Worm (Caenorhabditis elegans) whole organism, L1 larva: ENCODE data around the gene srw-91.

Source experiments
- C34B4.2 ChIP-seq: sonication (generic microtip); optimal IDR thresholded peaks from 2 replicates; lab custom pipeline; 2017; ENCODE audit warnings: mild to moderate bottlenecking, missing genetic modification characterization, missing compliant biosample characterization
- aha-1 ChIP-seq: fragments of 150-350 bp; optimal IDR thresholded peaks from 2 replicates; lab custom pipeline; 2014; ENCODE audit warnings: missing biosample characterization, missing genetic modification characterization
- blmp-1 ChIP-seq: fragments of 150-350 bp; optimal IDR thresholded peaks from 2 replicates; lab custom pipeline; 2014; ENCODE audit warnings: missing biosample characterization, missing genetic modification characterization
- ceh-63 ChIP-seq: fragments of 200-800 bp; sonication (Bioruptor generic); optimal IDR thresholded peaks from 2 replicates; lab custom pipeline; 2018; ENCODE audit warnings: mild to moderate bottlenecking, missing genetic modification characterization, missing compliant biosample characterization
- ceh-8 ChIP-seq: fragments of 200-800 bp; sonication (Bioruptor generic); optimal IDR thresholded peaks from 2 replicates; lab custom pipeline; 2018; ENCODE audit warnings: mild to moderate bottlenecking, missing genetic modification characterization, moderate library complexity, missing compliant biosample characterization
- ceh-82 ChIP-seq, 3 experiments: fragments of 150-350 bp in 1 of 3; sonication (generic microtip) in 2 of 3; optimal IDR thresholded peaks; 2 replicates each; lab custom pipeline; 2014 to 2017; ENCODE audit warnings: missing biosample characterization in 3 of 3, missing genetic modification characterization in 3 of 3
- dpl-1 ChIP-seq, 3 experiments: fragments of 150-350 bp in 2 of 3; sonication (generic microtip) in 1 of 3; optimal IDR thresholded peaks; 2 replicates each; lab custom pipeline; 2014 to 2017; ENCODE audit warnings: missing biosample characterization in 3 of 3, missing genetic modification characterization in 3 of 3, missing genetic modification reagents in 3 of 3
- egl-13 ChIP-seq: sonication (generic microtip); optimal IDR thresholded peaks from 2 replicates; lab custom pipeline; 2016; ENCODE audit warnings: missing genotype, missing genetic modification reagents, missing genetic modification characterization, missing compliant biosample characterization
- egl-27 ChIP-seq, 2 experiments: fragments of 150-350 bp in 1 of 2; sonication (generic microtip); optimal IDR thresholded peaks; 3 replicates each; lab custom pipeline; 2017 to 2018; ENCODE audit warnings: missing biosample characterization in 2 of 2, missing genetic modification characterization in 2 of 2, missing genetic modification reagents in 2 of 2
- elt-2 ChIP-seq: sonication (generic microtip); optimal IDR thresholded peaks from 2 replicates; lab custom pipeline; 2016; ENCODE audit warnings: missing genetic modification characterization, mild to moderate bottlenecking, inconsistent platforms, missing compliant biosample characterization, missing genetic modification reagents
- fkh-10 ChIP-seq: sonication (generic microtip); optimal IDR thresholded peaks from 2 replicates; lab custom pipeline; 2017; ENCODE audit warnings: missing biosample characterization, missing genetic modification reagents, missing genetic modification characterization
- fkh-4 ChIP-seq: sonication (generic microtip); optimal IDR thresholded peaks from 2 replicates; lab custom pipeline; 2016; ENCODE audit warnings: missing compliant biosample characterization, missing genetic modification characterization, borderline replicate concordance
- grh-1 ChIP-seq: fragments of 200-800 bp; sonication (Bioruptor generic); IDR thresholded peaks from 2 replicates; pipeline ENCODE4 v1.3.6; 2022; ENCODE audit warnings: missing genetic modification reagents, missing genetic modification characterization, missing compliant biosample characterization
- hpl-2 ChIP-seq: fragments of 150-350 bp; optimal IDR thresholded peaks from 2 replicates; lab custom pipeline; 2014; ENCODE audit warnings: missing biosample characterization, missing genetic modification reagents, missing genetic modification characterization
- lin-13 ChIP-seq: fragments of 150-350 bp; optimal IDR thresholded peaks from 2 replicates; lab custom pipeline; 2014; ENCODE audit warnings: missing biosample characterization, missing genetic modification reagents, missing genetic modification characterization
- lin-15B ChIP-seq: fragments of 150-350 bp; sonication (generic microtip); optimal IDR thresholded peaks from 3 replicates; lab custom pipeline; 2014; ENCODE audit warnings: missing biosample characterization, missing genetic modification characterization
- lir-3 ChIP-seq: sonication (generic microtip); optimal IDR thresholded peaks from 2 replicates; lab custom pipeline; 2016; ENCODE audit warnings: mild to moderate bottlenecking, missing genetic modification characterization, moderate library complexity, missing compliant biosample characterization; ENCODE audit not compliant: poor library complexity
- mdl-1 ChIP-seq, 2 experiments: fragments of 150-350 bp; optimal IDR thresholded peaks; 2 replicates each; lab custom pipeline; 2014 to 2017; ENCODE audit warnings: missing biosample characterization in 2 of 2, missing genetic modification characterization in 2 of 2, inconsistent platforms in 1 of 2
- mep-1 ChIP-seq: fragments of 150-350 bp; optimal IDR thresholded peaks from 2 replicates; lab custom pipeline; 2014; ENCODE audit warnings: missing biosample characterization, missing genetic modification characterization
- nhr-19 ChIP-seq: fragments of 200-800 bp; sonication (Bioruptor generic); conservative IDR thresholded peaks from 2 replicates; pipeline ENCODE4 v1.3.6; 2022; ENCODE audit warnings: missing genetic modification characterization, missing compliant biosample characterization
- nhr-71 ChIP-seq: sonication (generic microtip); optimal IDR thresholded peaks from 2 replicates; lab custom pipeline; 2016; ENCODE audit warnings: mild to moderate bottlenecking, missing genetic modification characterization, moderate library complexity, missing compliant biosample characterization
- nhr-77 ChIP-seq: fragments of 150-350 bp; optimal IDR thresholded peaks from 2 replicates; lab custom pipeline; 2014; ENCODE audit warnings: missing biosample characterization, missing genetic modification characterization
- nhr-84 ChIP-seq: sonication (generic microtip); optimal IDR thresholded peaks from 2 replicates; lab custom pipeline; 2017; ENCODE audit warnings: missing biosample characterization, missing genetic modification characterization
- pag-3 ChIP-seq: sonication (generic microtip); optimal IDR thresholded peaks from 2 replicates; lab custom pipeline; 2017; ENCODE audit warnings: missing genetic modification characterization, mild to moderate bottlenecking, missing compliant biosample characterization, antibody characterized with exemption, borderline replicate concordance; ENCODE audit not compliant: insufficient read depth
- rnt-1 ChIP-seq: sonication (generic microtip); optimal IDR thresholded peaks from 2 replicates; lab custom pipeline; 2016; ENCODE audit warnings: mild to moderate bottlenecking, missing genetic modification characterization, moderate library complexity, missing compliant biosample characterization
- snpc-4 ChIP-seq: fragments of 150-350 bp; optimal IDR thresholded peaks from 2 replicates; lab custom pipeline; 2014; ENCODE audit warnings: missing biosample characterization, missing genetic modification characterization
- sptf-1 ChIP-seq: fragments of 150-350 bp; optimal IDR thresholded peaks from 2 replicates; lab custom pipeline; 2014; ENCODE audit warnings: missing biosample characterization, missing genetic modification characterization
- sup-37 ChIP-seq: fragments of 200-800 bp; sonication (Bioruptor generic); optimal IDR thresholded peaks from 2 replicates; lab custom pipeline; 2018; ENCODE audit warnings: mild to moderate bottlenecking, missing genetic modification characterization, missing compliant biosample characterization
- tlp-1 ChIP-seq: fragments of 150-350 bp; optimal IDR thresholded peaks from 2 replicates; lab custom pipeline; 2014; ENCODE audit warnings: missing biosample characterization, missing genetic modification characterization
- unc-130 ChIP-seq: fragments of 150-350 bp; optimal IDR thresholded peaks from 2 replicates; lab custom pipeline; 2017; ENCODE audit warnings: missing biosample characterization, missing genetic modification characterization, inconsistent platforms
- unc-62 ChIP-seq: fragments of 150-350 bp; optimal IDR thresholded peaks from 2 replicates; lab custom pipeline; 2014; ENCODE audit warnings: missing biosample characterization, missing genetic modification reagents, missing genetic modification characterization
- unc-86 ChIP-seq: sonication (generic microtip); optimal IDR thresholded peaks from 2 replicates; lab custom pipeline; 2016; ENCODE audit warnings: missing genetic modification characterization, missing compliant biosample characterization
- unc-98 ChIP-seq: fragments of 200-800 bp; sonication (Bioruptor generic); IDR thresholded peaks from 2 replicates; pipeline ENCODE4 v1.3.6; 2022; ENCODE audit warnings: missing genetic modification characterization, missing compliant biosample characterization
- xbp-1 ChIP-seq: sonication (generic microtip); optimal IDR thresholded peaks from 2 replicates; lab custom pipeline; 2016; ENCODE audit warnings: missing genetic modification characterization, missing compliant biosample characterization
- zag-1 ChIP-seq: fragments of 150-350 bp; optimal IDR thresholded peaks from 2 replicates; lab custom pipeline; 2014; ENCODE audit warnings: missing biosample characterization, missing genetic modification characterization

srw-91 gene

DNA sequence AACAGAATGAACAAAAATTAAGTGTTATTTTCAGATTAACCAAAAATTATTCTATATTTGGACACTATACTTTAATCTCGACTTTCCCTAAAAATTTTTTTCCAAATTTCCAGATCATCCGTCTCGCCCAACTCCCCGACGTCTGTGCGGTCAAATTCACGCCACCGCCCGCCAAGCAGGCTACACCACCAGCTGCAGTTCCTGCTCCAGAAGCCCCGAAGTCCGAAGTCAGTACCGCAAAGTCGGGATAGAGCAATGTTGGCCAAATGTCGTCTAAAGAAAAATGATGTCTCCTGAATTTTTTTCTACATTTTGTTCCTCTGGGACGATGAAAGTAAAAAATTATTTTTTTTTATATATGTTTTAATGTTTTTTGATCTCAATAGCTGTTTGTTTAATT lies 37.9 kb downstream of the srw-91 start:
- TF ChIP-seq unc-98 (GFP tag; lab: Robert Waterston, UW) = no peak
- no peak for TF ChIP-seq hpl-2 (GFP tag; lab: Kevin White, UChicago)
- TF ChIP-seq sptf-1 = no peak
- no peak for TF ChIP-seq aha-1 (tag; lab: Kevin White, UChicago)
- TF ChIP-seq fkh-10 (GFP tag; lab: Kevin White, UChicago) = no peak
- no peak for TF ChIP-seq ceh-8 (GFP tag; lab: Kevin White, UChicago)
- TF ChIP-seq lir-3 (tag; lab: Kevin White, UChicago) = no peak
- no peak for TF ChIP-seq lin-15B
- TF ChIP-seq nhr-84 (tag; lab: Kevin White, UChicago) = no peak
- no peak for TF ChIP-seq ceh-82 (tag; optimal IDR thresholded peaks at IDR 0.05; lab: Kevin White, UChicago)

ce11 chrV:1642199-1642598 lies 38.5 kb downstream of the srw-91 start, which contains the start of gene Y46H3D.1:
Y46H3D.1 (plus strand) TSS chrV:1642499.
- TF ChIP-seq sptf-1 (no peak), unc-86 (tag; lab: Kevin White, UChicago) (no peak), egl-13 (tag; lab: Kevin White, UChicago) (no peak), rnt-1 (tag; lab: Kevin White, UChicago) (no peak), nhr-71 (no peak), lin-13 (no peak), blmp-1 (tag; lab: Kevin White, UChicago) (no peak), pag-3 (tag; lab: Kevin White, UChicago) (no peak), ceh-63 (GFP tag; lab: Kevin White, UChicago) (no peak), mep-1 (tag; lab: Kevin White, UChicago) (no peak), ceh-8 (GFP tag; lab: Kevin White, UChicago) (no peak), ceh-82 (tag; optimal IDR thresholded peaks at IDR 0.05; lab: Kevin White, UChicago) (no peak), C34B4.2 (no peak)

DNA sequence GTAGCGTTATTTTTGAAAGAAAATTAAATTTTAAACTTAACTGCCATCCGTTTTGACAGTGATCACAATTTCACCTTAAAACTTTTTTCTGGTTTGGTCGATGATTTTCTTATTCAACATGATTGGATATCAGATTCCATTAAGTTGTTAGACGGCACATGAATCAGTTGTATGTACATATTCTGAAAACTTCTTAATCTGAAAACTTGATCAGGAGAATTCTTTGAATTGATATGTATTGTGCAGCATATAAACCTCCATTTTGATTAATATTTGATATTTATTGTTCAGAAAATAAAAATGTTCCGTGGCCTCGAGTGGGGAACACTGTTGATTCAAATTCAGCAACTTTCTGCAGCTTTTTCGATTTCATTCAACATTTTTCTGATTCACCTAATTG lies 40.7 kb downstream of the srw-91 start, which contains the start of gene str-221:
TSS of gene str-221 (plus strand) at position 301 of the 400 bp plus-strand sequence.
- no peak for TF ChIP-seq nhr-71
- no peak for TF ChIP-seq unc-130 (tag; lab: Kevin White, UChicago)
- no peak for TF ChIP-seq snpc-4
- no peak for TF ChIP-seq elt-2 (tag; lab: Kevin White, UChicago)
- no peak for TF ChIP-seq dpl-1 (GFP tag; optimal IDR thresholded peaks at IDR 0.05; lab: Kevin White, UChicago)
- TF ChIP-seq blmp-1 (tag; lab: Kevin White, UChicago) = no peak
- TF ChIP-seq xbp-1 = no peak
- TF ChIP-seq grh-1 = no peak
- TF ChIP-seq sup-37 (GFP tag; lab: Kevin White, UChicago) = no peak
- no peak for TF ChIP-seq pag-3 (tag; lab: Kevin White, UChicago)
- no peak for TF ChIP-seq nhr-77 (tag; lab: Kevin White, UChicago)
- no peak for TF ChIP-seq fkh-4 (tag; lab: Kevin White, UChicago)
- TF ChIP-seq mdl-1 (tag; optimal IDR thresholded peaks at IDR 0.05; lab: Kevin White, UChicago) = no peak

ce11 chrV:1635859-1636258 lies 44.8 kb downstream of the srw-91 start, which contains the start of gene str-222:
str-222 (plus strand) TSS chrV:1636159.
- TF ChIP-seq lin-15B (no peak), egl-27 (tag; optimal IDR thresholded peaks at IDR 0.05; lab: Kevin White, UChicago) (no peak), ceh-63 (GFP tag; lab: Kevin White, UChicago) (no peak), tlp-1 (no peak), zag-1 (no peak), C34B4.2 (no peak), unc-62 (GFP tag; lab: Kevin White, UChicago) (no peak), nhr-19 (GFP tag; lab: Robert Waterston, UW) (no peak)
